Fruit fly (Drosophila melanogaster): ENCODE results near the gene CG4957.

dm6 chr2L:10305538-10306147, 37.0 kb downstream of the CG4957 start:
- no peak for TF ChIP-seq CrebA (GFP tag; optimal IDR thresholded peaks at IDR 0.05; ENCODE audit: borderline replicate concordance)
- no peak for TF ChIP-seq pan (optimal IDR thresholded peaks at IDR 0.05)
- no peak for TF ChIP-seq Myc (optimal IDR thresholded peaks at IDR 0.05)
- no peak for TF ChIP-seq OdsH (GFP tag; optimal IDR thresholded peaks at IDR 0.05)
- TF ChIP-seq lola (GFP tag; optimal IDR thresholded peaks at IDR 0.05), result no peak
- no peak for TF ChIP-seq Hnf4 (GFP tag; optimal IDR thresholded peaks at IDR 0.05)
- TF ChIP-seq Dfd (GFP tag; optimal IDR thresholded peaks at IDR 0.05), result no peak
- TF ChIP-seq brk (GFP tag; optimal IDR thresholded peaks at IDR 0.05), result no peak
- TF ChIP-seq dmrt93B (GFP tag; optimal IDR thresholded peaks at IDR 0.05), result no peak
- TF ChIP-seq Sp1 (GFP tag; optimal IDR thresholded peaks at IDR 0.05), result no peak

Data from whole organism, wandering third instar larva.